Worm (Caenorhabditis elegans): Measurements from ENCODE around the gene K08B12.1.

- no peak for TF ChIP-seq W03F9.2 (tag; optimal IDR thresholded peaks at IDR 0.05)
- TF ChIP-seq him-1 (tag; optimal IDR thresholded peaks at IDR 0.05): no peak
These were observed 45.3 kb upstream of the K08B12.1 start for ce11 chrV:6213845-6214244.

Measured in whole organism, L4/young adult.